Fruit fly (Drosophila melanogaster): ENCODE data around the gene Spag1.

Gene Spag1

DNA sequence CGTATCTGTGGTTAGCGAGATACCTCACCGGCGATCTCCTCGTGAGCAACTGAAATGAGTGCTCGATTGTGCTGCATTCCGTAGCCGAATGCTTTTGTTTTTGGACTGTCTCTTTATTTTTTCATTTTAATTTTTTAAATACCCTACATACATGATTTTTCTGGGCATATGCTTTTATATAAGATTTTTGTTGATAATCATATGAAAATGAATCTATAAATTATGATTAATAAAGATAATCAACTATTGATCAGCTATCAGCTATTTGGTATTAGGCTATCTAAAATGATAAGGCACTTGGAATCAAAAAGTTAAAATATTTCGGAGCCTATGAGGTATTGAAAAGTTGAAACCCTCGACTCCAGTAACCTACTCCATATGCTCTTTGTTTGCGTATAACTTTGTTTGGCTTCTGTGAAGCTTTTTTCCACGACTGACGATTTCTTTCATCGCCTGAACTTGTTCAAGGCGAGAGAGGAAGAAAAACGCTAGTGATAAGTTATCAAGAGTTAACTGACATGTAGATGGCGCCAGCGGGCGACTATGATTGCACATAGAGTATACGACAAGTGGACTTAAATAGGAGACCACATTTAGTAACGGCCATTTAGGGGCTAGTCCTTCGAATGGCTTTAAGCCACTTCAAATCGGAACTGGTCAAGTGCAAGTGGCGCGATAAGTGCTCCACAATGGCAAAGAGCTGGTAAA lies 42.3 kb downstream of the Spag1 start, which contains the start of gene CG31076 (continued):
- TF ChIP-seq lbe (GFP tag; optimal IDR thresholded peaks at IDR 0.05): peak; percentile 78
- peak; percentile 28 for TF ChIP-seq nmo (GFP tag; optimal IDR thresholded peaks at IDR 0.05)
- no peak for TF ChIP-seq chn (GFP tag; optimal IDR thresholded peaks at IDR 0.05)
- TF ChIP-seq ind (GFP tag; optimal IDR thresholded peaks at IDR 0.05): peak; percentile 20
- peak; percentile 6 for TF ChIP-seq HmgZ (tag; optimal IDR thresholded peaks at IDR 0.05)
- TF ChIP-seq CG9437 (GFP tag; optimal IDR thresholded peaks at IDR 0.05): peak; percentile 14
- 0 out of 3 replicates have a peak, but pooled peaks have one; percentile 15 for TF ChIP-seq CG14050 (GFP tag; IDR thresholded peaks at IDR 0.05)
- TF ChIP-seq bcd (GFP tag; optimal IDR thresholded peaks at IDR 0.05): peak; percentile 18
- no peak for TF ChIP-seq pita (GFP tag; optimal IDR thresholded peaks at IDR 0.05)
- peak; percentile 34 for TF ChIP-seq Deaf1 (tag; optimal IDR thresholded peaks at IDR 0.05)
- TF ChIP-seq row (GFP tag; IDR thresholded peaks at IDR 0.05): peak; percentile 82; the same call in 2 of the 3 replicates
- peak; percentile 6 for TF ChIP-seq az2 (GFP tag; optimal IDR thresholded peaks at IDR 0.05)
- peak; percentile 92 for TF ChIP-seq CTCF (GFP tag; optimal IDR thresholded peaks at IDR 0.05)
- TF ChIP-seq Sox100B (GFP tag; optimal IDR thresholded peaks at IDR 0.05): peak; percentile 59
- peak; percentile 43 for TF ChIP-seq nau (GFP tag; optimal IDR thresholded peaks at IDR 0.05)
- TF ChIP-seq NC2α (GFP tag; optimal IDR thresholded peaks at IDR 0.05): no peak
- TF ChIP-seq CG18599 (GFP tag; optimal IDR thresholded peaks at IDR 0.05): peak; percentile 41
- no peak for TF ChIP-seq CG6254 (GFP tag; optimal IDR thresholded peaks at IDR 0.05)
- no peak for TF ChIP-seq CG10321 (GFP tag; IDR thresholded peaks at IDR 0.05)
- TF ChIP-seq GATAe (GFP tag; conservative IDR thresholded peaks at IDR 0.05): peak; percentile 71
- no peak for TF ChIP-seq bigmax (GFP tag; optimal IDR thresholded peaks at IDR 0.05)
- TF ChIP-seq ttk (GFP tag; IDR thresholded peaks at IDR 0.05): 0 out of 2 replicates have a peak, but pooled peaks have one; percentile 7
- TF ChIP-seq BEAF-32 (GFP tag; optimal IDR thresholded peaks at IDR 0.05): no peak
- peak; percentile 15 for TF ChIP-seq CG12769 (tag; optimal IDR thresholded peaks at IDR 0.05)
- no peak for TF ChIP-seq CG33213 (GFP tag; optimal IDR thresholded peaks at IDR 0.05)
- TF ChIP-seq Drgx (GFP tag; IDR thresholded peaks at IDR 0.05): peak; percentile 53; the same call in 1 of the 2 replicates
- peak; percentile 32; the same call in 1 of the 2 replicates for TF ChIP-seq E2f1 (GFP tag; IDR thresholded peaks at IDR 0.05)
- no peak for TF ChIP-seq Jarid2 (GFP tag; optimal IDR thresholded peaks at IDR 0.05)
- 0 out of 4 replicates have a peak, but pooled peaks have one; percentile 57 for TF ChIP-seq chinmo (GFP tag; IDR thresholded peaks at IDR 0.05; ENCODE audit: partially characterized antibody)

DNA sequence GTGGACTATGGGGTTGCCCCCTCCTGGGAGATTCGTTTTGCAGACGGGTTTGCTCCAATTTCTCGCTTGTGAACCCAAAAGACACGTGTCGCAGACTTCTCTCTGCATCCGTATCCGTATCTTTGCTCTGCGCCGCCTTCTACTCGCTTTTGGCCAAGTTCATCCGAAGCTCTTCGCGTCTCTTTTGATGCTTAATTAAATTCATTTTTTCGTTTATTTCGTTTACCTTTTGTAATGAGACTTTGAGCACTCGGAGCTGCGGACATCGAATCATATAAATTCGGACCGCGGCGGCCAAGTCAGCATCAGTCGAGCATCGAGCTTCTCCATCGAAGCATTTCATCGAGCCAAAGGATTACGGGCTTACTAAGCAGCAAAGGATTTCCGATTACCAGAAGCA lies 46.9 kb downstream of the Spag1 start, which contains the start of gene TwdlC:
Gene TwdlC (plus strand): TSS at position 301 of the 400 bp plus-strand sequence.
- no peak for TF ChIP-seq her (GFP tag; optimal IDR thresholded peaks at IDR 0.05)
- TF ChIP-seq NC2β (GFP tag; optimal IDR thresholded peaks at IDR 0.05): no peak
- no peak for TF ChIP-seq gcm2 (GFP tag; optimal IDR thresholded peaks at IDR 0.05)
- TF ChIP-seq repo (GFP tag; optimal IDR thresholded peaks at IDR 0.05): no peak
- no peak for TF ChIP-seq CG4707 (GFP tag; optimal IDR thresholded peaks at IDR 0.05)
- TF ChIP-seq E2f1 (GFP tag; IDR thresholded peaks at IDR 0.05): no peak
- no peak for TF ChIP-seq jing (GFP tag; optimal IDR thresholded peaks at IDR 0.05)
- no peak for TF ChIP-seq Vsx1 (GFP tag; optimal IDR thresholded peaks at IDR 0.05)
- TF ChIP-seq CG6854 (GFP tag; optimal IDR thresholded peaks at IDR 0.05): no peak
- TF ChIP-seq CG5180 (GFP tag; optimal IDR thresholded peaks at IDR 0.05): no peak
- TF ChIP-seq Ada2b (GFP tag; IDR thresholded peaks at IDR 0.05): no peak
- no peak for TF ChIP-seq CG2199 (GFP tag; IDR thresholded peaks at IDR 0.05)
- TF ChIP-seq ftz-f1 (GFP tag; optimal IDR thresholded peaks at IDR 0.05): no peak
- TF ChIP-seq CoRest (tag; optimal IDR thresholded peaks at IDR 0.05): no peak
- TF ChIP-seq CG3163 (GFP tag; optimal IDR thresholded peaks at IDR 0.05): no peak
- TF ChIP-seq Sry-β (GFP tag; optimal IDR thresholded peaks at IDR 0.05): no peak
- no peak for TF ChIP-seq otp (GFP tag; IDR thresholded peaks at IDR 0.05)
- TF ChIP-seq CG18011 (GFP tag; optimal IDR thresholded peaks at IDR 0.05): no peak
- TF ChIP-seq NK7.1 (GFP tag; optimal IDR thresholded peaks at IDR 0.05): no peak
- no peak for TF ChIP-seq dysf (GFP tag; IDR thresholded peaks at IDR 0.05)
